Worm (Caenorhabditis elegans) whole organism, early embryonic: ENCODE results near the gene grl-11.
A peak's percentile ranks its signal among the peaks of the same experiment; 100 is the strongest.

Experiments used
- B0310.2 ChIP-seq: sonication (generic microtip); optimal IDR thresholded peaks from 2 replicates; lab custom pipeline; 2016; ENCODE audit warnings: mild to moderate bottlenecking, missing genetic modification characterization, missing compliant biosample characterization
- F13C5.2 ChIP-seq: sonication (generic microtip); optimal IDR thresholded peaks from 2 replicates; lab custom pipeline; 2017; ENCODE audit warnings: mild to moderate bottlenecking, missing genetic modification characterization, inconsistent platforms, missing compliant biosample characterization
- aly-1 ChIP-seq: sonication (generic microtip); optimal IDR thresholded peaks from 2 replicates; lab custom pipeline; 2016; ENCODE audit warnings: missing genetic modification characterization, missing compliant biosample characterization
- ama-1 ChIP-seq: fragments of 150-350 bp; optimal IDR thresholded peaks from 2 replicates; lab custom pipeline; 2014
- ceh-13 ChIP-seq: fragments of 200-800 bp; sonication (Bioruptor generic); optimal IDR thresholded peaks from 2 replicates; lab custom pipeline; 2018; ENCODE audit warnings: mild to moderate bottlenecking, missing genetic modification characterization, missing compliant biosample characterization
- ceh-36 ChIP-seq: sonication (generic microtip); optimal IDR thresholded peaks from 2 replicates; lab custom pipeline; 2016; ENCODE audit warnings: missing genetic modification characterization, inconsistent platforms, missing compliant biosample characterization
- ets-7 ChIP-seq: sonication (generic microtip); optimal IDR thresholded peaks from 2 replicates; lab custom pipeline; 2016; ENCODE audit warnings: missing genotype, missing genetic modification characterization, missing compliant biosample characterization
- flt-1 ChIP-seq: fragments of 200-800 bp; sonication (Bioruptor generic); IDR thresholded peaks from 2 replicates; pipeline ENCODE4 v1.3.6; 2022; ENCODE audit warnings: missing genetic modification characterization, missing compliant biosample characterization
- hmbx-1 ChIP-seq: sonication (generic microtip); optimal IDR thresholded peaks from 2 replicates; lab custom pipeline; 2016; ENCODE audit warnings: mild to moderate bottlenecking, missing genetic modification characterization, missing compliant biosample characterization
- hmg-4 ChIP-seq: fragments of 200-800 bp; sonication (Bioruptor generic); optimal IDR thresholded peaks from 2 replicates; lab custom pipeline; 2018; ENCODE audit warnings: mild to moderate bottlenecking, missing genetic modification characterization, missing compliant biosample characterization
- hnd-1 ChIP-seq: sonication (generic microtip); optimal IDR thresholded peaks from 2 replicates; lab custom pipeline; 2016; ENCODE audit warnings: missing genetic modification characterization, missing compliant biosample characterization
- pes-1 ChIP-seq: fragments of 200-800 bp; sonication (Bioruptor generic); IDR thresholded peaks from 2 replicates; pipeline ENCODE4 v1.3.6; 2022; ENCODE audit warnings: missing genetic modification reagents, missing genetic modification characterization, missing compliant biosample characterization
- scrt-1 ChIP-seq: fragments of 200-800 bp; sonication (Bioruptor generic); IDR thresholded peaks from 2 replicates; pipeline ENCODE4 v1.3.6; 2022; ENCODE audit warnings: missing genetic modification characterization, missing compliant biosample characterization
- sea-1 ChIP-seq: fragments of 200-800 bp; sonication (Bioruptor generic); conservative IDR thresholded peaks from 2 replicates; pipeline ENCODE4 v1.3.6; 2022; ENCODE audit warnings: missing genetic modification characterization, missing compliant biosample characterization
- tbx-11 ChIP-seq: fragments of 200-800 bp; sonication (Bioruptor generic); IDR thresholded peaks from 2 replicates; pipeline ENCODE4 v1.3.6; 2022; ENCODE audit warnings: missing genetic modification characterization, missing compliant biosample characterization
- tbx-37 ChIP-seq: fragments of 200-800 bp; sonication (Bioruptor generic); conservative IDR thresholded peaks from 2 replicates; pipeline ENCODE4 v1.3.6; 2022; ENCODE audit warnings: missing genetic modification reagents, missing genetic modification characterization, missing compliant biosample characterization
- tra-4 ChIP-seq: sonication (generic microtip); optimal IDR thresholded peaks from 2 replicates; lab custom pipeline; 2017; ENCODE audit warnings: missing genetic modification characterization, missing compliant biosample characterization

The grl-11 gene

ce11 chrIII:9118921-9119606, 900 bp upstream of the grl-11 start, which contains the start of gene ced-11:
Gene ced-11 (plus strand): TSS chrIII:9119556.
- TF ChIP-seq hnd-1 (tag; lab: Kevin White, UChicago): no peak
- no peak for TF ChIP-seq tbx-37 (GFP tag; lab: Robert Waterston, UW)
- TF ChIP-seq F13C5.2: no peak
- TF ChIP-seq sea-1: no peak
- no peak for TF ChIP-seq ets-7 (tag; lab: Kevin White, UChicago)
- no peak for TF ChIP-seq hmg-4
- no peak for TF ChIP-seq scrt-1 (GFP tag; lab: Robert Waterston, UW)
- TF ChIP-seq pes-1 (GFP tag; lab: Robert Waterston, UW): no peak
- no peak for TF ChIP-seq ceh-13
- no peak for TF ChIP-seq tra-4 (tag; lab: Kevin White, UChicago)
- TF ChIP-seq B0310.2: no peak
- no peak for TF ChIP-seq hmbx-1 (tag; lab: Kevin White, UChicago)
- no peak for TF ChIP-seq ceh-36 (tag; lab: Kevin White, UChicago)
- TF ChIP-seq tbx-11 (GFP tag; lab: Robert Waterston, UW): no peak
- no peak for TF ChIP-seq ama-1 (lab: Kevin White, UChicago)
- TF ChIP-seq flt-1 (GFP tag; lab: Robert Waterston, UW): no peak
- no peak for TF ChIP-seq aly-1 (tag; lab: Kevin White, UChicago)

ce11 chrIII:9115745-9116144, 2.4 kb downstream of the grl-11 start:
- no peak for TF ChIP-seq ceh-36 (tag; lab: Kevin White, UChicago)
- TF ChIP-seq ets-7 (tag; lab: Kevin White, UChicago): no peak
- no peak for TF ChIP-seq hnd-1 (tag; lab: Kevin White, UChicago)
- no peak for TF ChIP-seq F13C5.2
- no peak for TF ChIP-seq tbx-11 (GFP tag; lab: Robert Waterston, UW)
- TF ChIP-seq hmg-4: no peak
- TF ChIP-seq sea-1: no peak

- TF ChIP-seq hmg-4: peak; percentile 23
- no peak for TF ChIP-seq sea-1
Measured at ce11 chrIII:9114649-9115048, 3.5 kb downstream of the grl-11 start, which contains the start of gene ZK512.1. Gene ZK512.1 (plus strand): TSS chrIII:9114949.

- no peak for TF ChIP-seq ets-7 (tag; lab: Kevin White, UChicago)
- TF ChIP-seq tbx-11 (GFP tag; lab: Robert Waterston, UW): no peak
- TF ChIP-seq tra-4 (tag; lab: Kevin White, UChicago): no peak
- no peak for TF ChIP-seq tbx-37 (GFP tag; lab: Robert Waterston, UW)
- no peak for TF ChIP-seq ceh-36 (tag; lab: Kevin White, UChicago)
- no peak for TF ChIP-seq B0310.2
- no peak for TF ChIP-seq hmg-4
- TF ChIP-seq scrt-1 (GFP tag; lab: Robert Waterston, UW): no peak
- no peak for TF ChIP-seq hnd-1 (tag; lab: Kevin White, UChicago)
- TF ChIP-seq aly-1 (tag; lab: Kevin White, UChicago): no peak
- TF ChIP-seq ceh-13: no peak
- TF ChIP-seq ama-1 (lab: Kevin White, UChicago): no peak
Measured at ce11 chrIII:9114076-9114475, 4.1 kb downstream of the grl-11 start.

ce11 chrIII:9112479-9112878, 5.7 kb downstream of the grl-11 start:
- TF ChIP-seq F13C5.2 (peak; percentile 67), sea-1 (no peak), aly-1 (tag; lab: Kevin White, UChicago) (peak; percentile 19), hmg-4 (peak; percentile 80)

ce11 chrIII:9110914-9111313, 7.2 kb downstream of the grl-11 start:
- peak; percentile 77 for TF ChIP-seq pes-1 (GFP tag; lab: Robert Waterston, UW)
- TF ChIP-seq flt-1 (GFP tag; lab: Robert Waterston, UW): peak; percentile 53
- peak; percentile 69; the same call in 1 of the 2 replicates for TF ChIP-seq scrt-1 (GFP tag; lab: Robert Waterston, UW)
- TF ChIP-seq tbx-37 (GFP tag; lab: Robert Waterston, UW): 0 out of 2 replicates have a peak, but pooled peaks have one; percentile 35

ce11 chrIII:9110270-9110669, 7.9 kb downstream of the grl-11 start:
- TF ChIP-seq aly-1 (tag; lab: Kevin White, UChicago) (no peak), scrt-1 (GFP tag; lab: Robert Waterston, UW) (no peak), flt-1 (GFP tag; lab: Robert Waterston, UW) (no peak), ceh-36 (tag; lab: Kevin White, UChicago) (no peak), hmg-4 (no peak), tbx-11 (GFP tag; lab: Robert Waterston, UW) (no peak), hnd-1 (tag; lab: Kevin White, UChicago) (no peak), tra-4 (tag; lab: Kevin White, UChicago) (no peak), sea-1 (no peak), tbx-37 (GFP tag; lab: Robert Waterston, UW) (no peak), hmbx-1 (tag; lab: Kevin White, UChicago) (no peak), B0310.2 (no peak), ceh-13 (no peak), ama-1 (lab: Kevin White, UChicago) (no peak), pes-1 (GFP tag; lab: Robert Waterston, UW) (no peak), F13C5.2 (no peak), ets-7 (tag; lab: Kevin White, UChicago) (no peak)

- TF ChIP-seq ceh-36 (tag; lab: Kevin White, UChicago): peak; percentile 16
- no peak for TF ChIP-seq ets-7 (tag; lab: Kevin White, UChicago)
Measured at ce11 chrIII:9109726-9110125, 8.4 kb downstream of the grl-11 start.
